Worm (Caenorhabditis elegans) whole organism, mixed stage, embryonic: ENCODE measurements around the gene phy-4.

Experiments used
- elt-1 ChIP-seq: sonication (generic microtip); optimal IDR thresholded peaks from 2 replicates; lab custom pipeline; 2017; ENCODE audit warnings: missing genetic modification characterization, mild to moderate bottlenecking, missing compliant biosample characterization, antibody characterized with exemption, moderate library complexity, borderline replicate concordance; ENCODE audit not compliant: insufficient read depth
- mep-1 ChIP-seq: fragments of 150-350 bp; optimal IDR thresholded peaks from 2 replicates; lab custom pipeline; 2017; ENCODE audit warnings: missing biosample characterization, missing genetic modification reagents, missing genetic modification characterization, inconsistent platforms
- nhr-12 ChIP-seq: fragments of 150-350 bp; optimal IDR thresholded peaks from 2 replicates; lab custom pipeline; 2014; ENCODE audit warnings: missing biosample characterization, missing genetic modification characterization
- nhr-237 ChIP-seq: fragments of 150-350 bp; optimal IDR thresholded peaks from 2 replicates; lab custom pipeline; 2014; ENCODE audit warnings: missing biosample characterization, missing genetic modification characterization
- nhr-28 ChIP-seq: fragments of 150-350 bp; optimal IDR thresholded peaks from 2 replicates; lab custom pipeline; 2014; ENCODE audit warnings: missing biosample characterization, missing genetic modification characterization
- snpc-4 ChIP-seq: fragments of 150-350 bp; optimal IDR thresholded peaks from 2 replicates; lab custom pipeline; 2014; ENCODE audit warnings: missing biosample characterization, missing genetic modification characterization
- unc-62 ChIP-seq: fragments of 150-350 bp; optimal IDR thresholded peaks from 2 replicates; lab custom pipeline; 2014; ENCODE audit warnings: missing biosample characterization, missing genetic modification reagents, missing genetic modification characterization

DNA sequence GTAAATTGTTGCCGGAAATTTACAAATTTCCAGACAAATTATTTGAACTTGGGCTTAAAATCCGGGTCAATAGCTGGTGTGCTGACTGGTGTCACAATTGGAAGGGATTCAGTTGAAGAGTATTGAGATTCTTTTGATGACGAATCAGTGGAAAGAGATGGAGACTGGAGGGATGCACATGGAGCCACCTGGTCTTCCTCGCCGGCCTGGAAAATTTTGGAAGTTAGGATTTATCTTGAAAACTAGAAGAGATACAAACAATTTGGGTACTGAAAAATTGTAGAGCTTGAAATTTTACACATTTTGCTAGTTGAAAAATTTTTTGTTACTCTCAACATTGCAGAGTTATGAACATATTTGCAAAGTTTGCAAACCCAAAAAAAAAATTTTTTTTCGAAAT lies 6.7 kb upstream of the phy-4 start:
- TF ChIP-seq unc-62 (GFP tag; lab: Kevin White, UChicago) (no peak), snpc-4 (tag; lab: Kevin White, UChicago) (no peak), nhr-237 (tag; lab: Kevin White, UChicago) (no peak), elt-1 (tag; lab: Kevin White, UChicago) (no peak), mep-1 (tag; lab: Kevin White, UChicago) (no peak), nhr-28 (tag; lab: Kevin White, UChicago) (no peak), nhr-12 (tag; lab: Kevin White, UChicago) (no peak)
